Worm (Caenorhabditis elegans) whole organism, midembryonic: Measurements from ENCODE around the gene C14A4.12.

ENCODE experiments used
- cog-1 ChIP-seq: sonication (generic microtip); optimal IDR thresholded peaks from 2 replicates; lab custom pipeline; 2016; ENCODE audit warnings: missing genetic modification characterization, missing compliant biosample characterization
- klf-2 ChIP-seq: fragments of 200-800 bp; sonication (Bioruptor generic); conservative IDR thresholded peaks from 2 replicates; pipeline ENCODE4 v1.3.6; 2022; ENCODE audit warnings: missing genetic modification reagents, missing genetic modification characterization, missing compliant biosample characterization
- ref-1 ChIP-seq: fragments of 200-800 bp; sonication (Bioruptor generic); conservative IDR thresholded peaks from 2 replicates; pipeline ENCODE4 v1.3.6; 2022; ENCODE audit warnings: missing genetic modification reagents, missing genetic modification characterization, missing compliant biosample characterization
- ztf-29 ChIP-seq: fragments of 200-800 bp; sonication (Bioruptor generic); IDR thresholded peaks from 2 replicates; pipeline ENCODE4 v1.3.6; 2022; ENCODE audit warnings: missing genetic modification reagents, missing genetic modification characterization, missing compliant biosample characterization

DNA sequence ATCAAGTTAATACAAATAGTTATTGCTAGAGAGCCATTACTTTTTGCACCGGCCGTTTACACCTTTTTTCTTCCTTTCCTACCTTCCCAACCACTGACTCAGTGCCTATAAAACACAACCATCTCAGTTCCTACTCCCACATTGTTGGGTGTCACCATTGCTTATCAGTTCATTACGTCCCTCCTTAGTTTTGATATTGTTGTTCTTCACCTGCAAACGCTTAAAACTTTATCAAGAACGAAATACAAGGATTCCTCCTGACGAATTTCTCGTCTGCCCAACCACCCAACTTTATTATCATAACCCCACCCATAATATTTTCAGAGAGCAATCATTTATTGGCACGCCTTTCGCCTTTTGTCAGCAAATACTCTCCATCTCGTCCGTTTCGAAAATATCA is 14.2 kb downstream of the C14A4.12 start:
- no peak for TF ChIP-seq klf-2 (GFP tag; lab: Robert Waterston, UW)
- TF ChIP-seq ztf-29 (GFP tag; lab: Robert Waterston, UW): no peak
- no peak for TF ChIP-seq ref-1 (GFP tag; lab: Robert Waterston, UW)
- no peak for TF ChIP-seq cog-1 (tag; lab: Kevin White, UChicago)
